Worm (Caenorhabditis elegans): Measurements from ENCODE around the gene cyp-29A2.

DNA sequence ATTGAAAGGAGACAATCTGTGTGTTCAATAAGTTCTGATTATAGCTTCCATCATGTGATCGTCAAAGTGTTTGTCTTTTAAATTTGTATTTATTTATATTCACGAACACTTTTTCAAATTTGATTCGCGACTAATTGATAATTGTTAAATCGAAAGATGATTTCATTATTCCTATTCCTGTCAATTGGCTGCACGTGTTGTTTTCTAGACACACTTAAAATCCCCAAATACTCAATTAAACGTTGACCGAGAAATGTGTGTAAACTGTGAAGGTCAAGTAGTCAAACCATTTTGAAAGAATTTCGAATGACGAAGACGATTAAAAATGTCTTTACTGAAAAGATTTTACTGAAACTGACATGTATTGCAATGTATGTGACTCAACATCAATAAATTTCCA lies 36.4 kb upstream of the cyp-29A2 start:
- no peak for TF ChIP-seq ZK185.1 (tag; optimal IDR thresholded peaks at IDR 0.05; ENCODE audit: poor library complexity, severe bottlenecking)
- TF ChIP-seq nfya-1 (tag; optimal IDR thresholded peaks at IDR 0.05; ENCODE audit: borderline replicate concordance, insufficient read depth) = no peak
- TF ChIP-seq ccch-3 (GFP tag; optimal IDR thresholded peaks at IDR 0.05) = no peak
- TF ChIP-seq F57A8.1 (GFP tag; optimal IDR thresholded peaks at IDR 0.05) = no peak
- TF ChIP-seq pha-4 (tag; optimal IDR thresholded peaks at IDR 0.05) = no peak
- no peak for TF ChIP-seq sptf-2 (GFP tag; optimal IDR thresholded peaks at IDR 0.05)
- TF ChIP-seq madf-10 (tag; optimal IDR thresholded peaks at IDR 0.05) = no peak
- TF ChIP-seq cebp-2 (GFP tag; IDR thresholded peaks at IDR 0.05) = no peak
- TF ChIP-seq snpc-4 (GFP tag; optimal IDR thresholded peaks at IDR 0.05) = no peak
- TF ChIP-seq snpc-4 (tag; optimal IDR thresholded peaks at IDR 0.05) = no peak
- TF ChIP-seq attf-5 (GFP tag; optimal IDR thresholded peaks at IDR 0.05) = no peak
- TF ChIP-seq chd-7 (tag; optimal IDR thresholded peaks at IDR 0.05) = no peak
- no peak for TF ChIP-seq lin-54 (GFP tag; optimal IDR thresholded peaks at IDR 0.05)
